Worm (Caenorhabditis elegans) whole organism, L1 larva: ENCODE measurements around the gene cutl-5.

Experiments used
- aly-2 ChIP-seq: fragments of 150-350 bp; optimal IDR thresholded peaks from 2 replicates; lab custom pipeline; 2014; ENCODE audit warnings: missing biosample characterization, missing genetic modification characterization
- elt-3 ChIP-seq, 6 experiments: fragments of 150-350 bp in 1 of 6; sonication (generic microtip); optimal IDR thresholded peaks; 2 replicates each; lab custom pipeline; 2017 to 2018; ENCODE audit warnings: missing biosample characterization in 6 of 6, missing genetic modification characterization in 6 of 6, inconsistent platforms in 1 of 6
- snpc-4 ChIP-seq: fragments of 150-350 bp; optimal IDR thresholded peaks from 2 replicates; lab custom pipeline; 2014; ENCODE audit warnings: missing biosample characterization, missing genetic modification characterization

ce11 chrII:7112780-7113179, 2.9 kb downstream of the cutl-5 start, which contains the start of gene F10E7.6:
- no peak for TF ChIP-seq elt-3 (tag; optimal IDR thresholded peaks at IDR 0.05; lab: Kevin White, UChicago)
- no peak for TF ChIP-seq snpc-4 (tag; lab: Kevin White, UChicago)
- no peak for TF ChIP-seq aly-2 (tag; lab: Kevin White, UChicago)
